Fruit fly (Drosophila melanogaster): ENCODE results near the gene epsilonCOP.

Gene epsilonCOP

DNA sequence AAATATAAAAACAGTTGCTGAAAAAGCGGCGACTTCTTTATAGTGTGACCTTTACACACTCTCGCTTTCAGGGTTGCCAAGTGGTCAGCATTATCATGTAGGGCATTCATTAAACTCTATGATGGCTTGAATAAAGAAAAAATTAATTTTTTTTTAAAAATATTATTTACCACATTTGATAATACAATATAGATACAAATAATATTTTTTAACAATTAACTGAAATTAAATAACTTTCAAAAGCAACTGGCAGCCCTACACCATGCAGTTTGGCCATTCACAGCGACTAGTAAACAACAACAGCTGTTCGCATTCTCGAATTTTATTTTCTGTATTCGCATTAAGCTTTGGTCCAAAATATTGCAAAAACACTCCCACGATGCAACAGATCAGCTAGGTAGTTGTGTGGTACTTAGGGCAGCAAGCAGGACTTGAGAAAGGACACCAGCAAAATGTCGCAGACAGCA is 1.9 kb downstream of the epsilonCOP start, which contains the start of the genes Phf5a and CG31638 (continued):
- peak; percentile 83 for TF ChIP-seq caup (GFP tag; optimal IDR thresholded peaks at IDR 0.05; ENCODE audit: severe bottlenecking)
- TF ChIP-seq Fer1 (GFP tag; optimal IDR thresholded peaks at IDR 0.05), result peak; percentile 94
- TF ChIP-seq CG18619 (GFP tag; optimal IDR thresholded peaks at IDR 0.05), result peak; percentile 87
- TF ChIP-seq vnd (GFP tag; IDR thresholded peaks at IDR 0.05; ENCODE audit: partially characterized antibody), result no peak
- TF ChIP-seq Hr39 (optimal IDR thresholded peaks at IDR 0.05), result no peak
- TF ChIP-seq Dfd (GFP tag; optimal IDR thresholded peaks at IDR 0.05), result no peak
- no peak for TF ChIP-seq CG42726 (GFP tag; IDR thresholded peaks at IDR 0.05; ENCODE audit: partially characterized antibody)
- TF ChIP-seq CG2678 (tag; optimal IDR thresholded peaks at IDR 0.05), result peak; percentile 96
- no peak for TF ChIP-seq inv (GFP tag; IDR thresholded peaks at IDR 0.05; ENCODE audit: partially characterized antibody)
- no peak for TF ChIP-seq bbx (GFP tag; IDR thresholded peaks at IDR 0.05; ENCODE audit: partially characterized antibody)
- TF ChIP-seq Med (GFP tag), result peak; percentile 87
- TF ChIP-seq Optix (GFP tag; IDR thresholded peaks at IDR 0.05), result peak; percentile 89
- peak; percentile 98 for TF ChIP-seq CG13424 (tag; optimal IDR thresholded peaks at IDR 0.05)
- peak; percentile 58 for TF ChIP-seq Dip2 (GFP tag; IDR thresholded peaks at IDR 0.05)
- no peak for TF ChIP-seq Poxn (GFP tag; IDR thresholded peaks at IDR 0.05)
- peak; percentile 81 for TF ChIP-seq ham (GFP tag; IDR thresholded peaks at IDR 0.05)
- no peak for TF ChIP-seq CG1832 (GFP tag; optimal IDR thresholded peaks at IDR 0.05)
- TF ChIP-seq gt (GFP tag; IDR thresholded peaks at IDR 0.05), result peak; percentile 93
- peak; percentile 88 for TF ChIP-seq CrebB (tag; optimal IDR thresholded peaks at IDR 0.05)
- TF ChIP-seq CG30020 (tag; optimal IDR thresholded peaks at IDR 0.05), result peak; percentile 58
- TF ChIP-seq dmrt99B (tag; optimal IDR thresholded peaks at IDR 0.05), result peak; percentile 95
- TF ChIP-seq E2f1 (GFP tag; IDR thresholded peaks at IDR 0.05), result peak; percentile 98
- peak; percentile 43 for TF ChIP-seq gfzf (GFP tag; optimal IDR thresholded peaks at IDR 0.05)
- peak; percentile 94 for TF ChIP-seq CG3407 (GFP tag; optimal IDR thresholded peaks at IDR 0.05)
- peak; percentile 98 for TF ChIP-seq ind (GFP tag; optimal IDR thresholded peaks at IDR 0.05)
- no peak for TF ChIP-seq p53 (GFP tag; optimal IDR thresholded peaks at IDR 0.05)
- TF ChIP-seq wdn (GFP tag; IDR thresholded peaks at IDR 0.05), result peak; percentile 82
- TF ChIP-seq hth (optimal IDR thresholded peaks at IDR 0.05), result no peak
- peak; percentile 64 for TF ChIP-seq CG6854 (GFP tag; optimal IDR thresholded peaks at IDR 0.05)
- peak; percentile 84 for TF ChIP-seq CG34376 (GFP tag; optimal IDR thresholded peaks at IDR 0.05)
- peak; percentile 95 for TF ChIP-seq stc (GFP tag; IDR thresholded peaks at IDR 0.05)
- TF ChIP-seq hbn (GFP tag; IDR thresholded peaks at IDR 0.05; ENCODE audit: partially characterized antibody), result peak; percentile 47; the same call in 1 of the 2 replicates
- peak; percentile 67 for TF ChIP-seq sens-2 (GFP tag; IDR thresholded peaks at IDR 0.05)
- TF ChIP-seq Rfx (GFP tag; IDR thresholded peaks at IDR 0.05), result peak; percentile 76
- peak; percentile 93 for TF ChIP-seq CG10267 (tag; optimal IDR thresholded peaks at IDR 0.05)
- TF ChIP-seq stwl (tag; optimal IDR thresholded peaks at IDR 0.05), result peak; percentile 99
- peak; percentile 54 for TF ChIP-seq kni (GFP tag; optimal IDR thresholded peaks at IDR 0.05)
- TF ChIP-seq z (GFP tag; IDR thresholded peaks at IDR 0.05), result no peak
- TF ChIP-seq CG4282 (GFP tag; optimal IDR thresholded peaks at IDR 0.05), result no peak
- peak; percentile 80 for TF ChIP-seq fd102C (GFP tag; optimal IDR thresholded peaks at IDR 0.05)
- no peak for TF ChIP-seq Trl (optimal IDR thresholded peaks at IDR 0.05)
- TF ChIP-seq Trl (GFP tag; optimal IDR thresholded peaks at IDR 0.05), result peak; percentile 30
- peak; percentile 86 for TF ChIP-seq CG9797 (GFP tag; optimal IDR thresholded peaks at IDR 0.05)
- no peak for TF ChIP-seq Tbp (GFP tag; optimal IDR thresholded peaks at IDR 0.05)
- TF ChIP-seq nom (GFP tag; optimal IDR thresholded peaks at IDR 0.05), result peak; percentile 79
- no peak for TF ChIP-seq h (optimal IDR thresholded peaks at IDR 0.05)
- peak; percentile 66; the same call in 1 of the 2 replicates for TF ChIP-seq E2f2 (GFP tag; IDR thresholded peaks at IDR 0.05)
- TF ChIP-seq CG15073 (GFP tag; optimal IDR thresholded peaks at IDR 0.05), result no peak
- peak; percentile 95 for TF ChIP-seq ara (GFP tag; IDR thresholded peaks at IDR 0.05)
- peak; percentile 73 for TF ChIP-seq CG16779 (GFP tag; IDR thresholded peaks at IDR 0.05)
- TF ChIP-seq Side (GFP tag; optimal IDR thresholded peaks at IDR 0.05), result peak; percentile 34
- TF ChIP-seq CoRest (tag; optimal IDR thresholded peaks at IDR 0.05), result peak; percentile 90

All from whole organism, embryonic.